Fruit fly (Drosophila melanogaster) whole organism, embryonic: Measurements from ENCODE around the gene Pis.
A peak's percentile ranks its signal among the peaks of the same experiment; 100 is the strongest.

Experiments used
- Abd-B ChIP-seq: fragments of 200-800 bp; sonication (Bioruptor generic); optimal IDR thresholded peaks from 2 replicates; lab custom pipeline; 2018; ENCODE audit warnings: missing biosample characterization, mild to moderate bottlenecking, missing genetic modification characterization, moderate library complexity
- CG15269 ChIP-seq: fragments of 200-800 bp; sonication (Bioruptor generic); optimal IDR thresholded peaks from 2 replicates; lab custom pipeline; 2018; ENCODE audit warnings: missing biosample characterization, mild to moderate bottlenecking, missing genetic modification characterization, moderate library complexity
- CG18011 ChIP-seq: fragments of 200-800 bp; sonication (Bioruptor generic); optimal IDR thresholded peaks from 2 replicates; lab custom pipeline; 2017; ENCODE audit warnings: missing biosample characterization, missing genetic modification characterization, mild to moderate bottlenecking, moderate library complexity, missing genotype
- CG4404 ChIP-seq: fragments of 200-800 bp; sonication (Bioruptor generic); IDR thresholded peaks from 2 replicates; pipeline ENCODE4 v1.3.6; 2022; ENCODE audit warnings: missing biosample characterization, missing genetic modification characterization
- Lhr ChIP-seq: fragments of 200-800 bp; sonication (Bioruptor generic); optimal IDR thresholded peaks from 3 replicates; lab custom pipeline; 2017; ENCODE audit warnings: mild to moderate bottlenecking, missing biosample characterization, missing genetic modification reagents, missing genetic modification characterization
- abd-A ChIP-seq: fragments of 200-800 bp; sonication (Bioruptor generic); optimal IDR thresholded peaks from 3 replicates; lab custom pipeline; 2019; ENCODE audit warnings: missing biosample characterization, mild to moderate bottlenecking, missing genetic modification characterization, moderate library complexity
- ara ChIP-seq: fragments of 200-800 bp; sonication (Bioruptor generic); IDR thresholded peaks from 2 replicates; pipeline ENCODE4 v1.3.6; 2022; ENCODE audit warnings: missing biosample characterization, missing genetic modification characterization
- br ChIP-seq: fragments of >200 bp; optimal IDR thresholded peaks from 2 replicates; lab custom pipeline; 2017
- nmo ChIP-seq: fragments of 200-800 bp; sonication (Bioruptor generic); optimal IDR thresholded peaks from 2 replicates; lab custom pipeline; 2018; ENCODE audit warnings: missing biosample characterization, mild to moderate bottlenecking, missing genetic modification characterization, moderate library complexity
- zen2 ChIP-seq: fragments of 200-800 bp; sonication (Bioruptor generic); IDR thresholded peaks from 3 replicates; pipeline ENCODE4 v1.3.6; 2022; ENCODE audit warnings: missing biosample characterization, missing genetic modification characterization; ENCODE audit not compliant: partially characterized antibody

Pis gene

DNA sequence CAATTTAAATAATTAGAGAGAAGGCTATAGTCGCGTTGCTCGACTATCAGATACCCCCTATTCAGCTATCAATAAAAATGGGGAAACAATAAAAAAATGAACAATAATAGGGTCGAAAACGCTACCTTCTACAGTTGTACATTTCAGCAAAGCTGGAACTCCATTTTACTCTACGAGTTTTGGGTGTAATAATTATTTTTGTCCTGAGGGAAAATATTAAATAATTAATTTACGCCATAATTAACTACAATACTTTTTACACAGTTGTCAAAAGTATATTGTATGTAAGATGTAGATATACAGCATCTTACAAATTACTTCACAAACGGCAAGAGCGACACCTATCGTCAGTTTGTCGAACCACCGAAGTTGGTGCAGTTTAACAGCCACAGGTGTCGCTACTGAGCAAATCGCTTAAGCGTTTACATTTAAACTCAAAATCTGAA, 50.2 kb downstream of the Pis start (continued):
- TF ChIP-seq CG18011 (GFP tag; lab: Kevin White, UChicago) (no peak), br (lab: Kevin White, UChicago) (no peak), CG4404 (GFP tag; lab: Robert Waterston, UW) (no peak), Lhr (peak; percentile 60), nmo (GFP tag; lab: Kevin White, UChicago) (peak; percentile 38), ara (GFP tag; lab: Robert Waterston, UW) (peak; percentile 23; the same call in 1 of the 2 replicates)

DNA sequence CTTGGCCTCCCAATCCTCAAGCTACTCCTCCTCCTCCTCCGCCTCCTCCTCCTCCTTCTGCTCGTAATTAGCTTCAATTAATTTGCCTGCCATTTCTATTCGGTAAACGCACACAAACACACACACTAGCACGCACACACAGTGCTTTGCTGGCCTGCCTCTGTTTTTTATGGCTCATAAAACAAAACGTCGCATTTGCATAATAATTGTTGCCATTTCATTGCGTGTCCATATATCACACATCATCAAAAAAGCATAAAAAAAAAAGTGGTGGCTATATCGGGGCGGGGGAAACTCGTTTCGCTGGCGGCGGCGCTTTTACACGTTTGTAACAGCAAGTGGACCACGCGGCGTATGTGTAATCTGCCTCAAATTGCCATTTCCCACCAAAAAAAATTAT, 52.0 kb downstream of the Pis start:
- TF ChIP-seq zen2 (GFP tag; lab: Robert Waterston, UW) (no peak), CG15269 (tag; lab: Kevin White, UChicago) (peak; percentile 12), abd-A (tag; lab: Kevin White, UChicago) (peak; percentile 18), Abd-B (GFP tag; lab: Kevin White, UChicago) (peak; percentile 13)
